Worm (Caenorhabditis elegans) whole organism, mixed stage, embryonic: ENCODE measurements around the gene ndc-80.

Experiments
- blmp-1 ChIP-seq: fragments of 150-350 bp; optimal IDR thresholded peaks from 2 replicates; lab custom pipeline; 2014; ENCODE audit warnings: missing biosample characterization, missing genetic modification characterization
- ceh-43 ChIP-seq: fragments of 200-800 bp; sonication (Bioruptor generic); optimal IDR thresholded peaks from 2 replicates; lab custom pipeline; 2018; ENCODE audit warnings: mild to moderate bottlenecking, missing genetic modification characterization, moderate library complexity, missing compliant biosample characterization
- ces-1 ChIP-seq: fragments of 150-350 bp; optimal IDR thresholded peaks from 2 replicates; lab custom pipeline; 2014; ENCODE audit warnings: missing biosample characterization, missing genetic modification reagents, missing genetic modification characterization
- elt-1 ChIP-seq: sonication (generic microtip); optimal IDR thresholded peaks from 2 replicates; lab custom pipeline; 2017; ENCODE audit warnings: missing genetic modification characterization, mild to moderate bottlenecking, missing compliant biosample characterization, antibody characterized with exemption, moderate library complexity, borderline replicate concordance; ENCODE audit not compliant: insufficient read depth
- elt-3 ChIP-seq: fragments of 150-350 bp; optimal IDR thresholded peaks from 2 replicates; lab custom pipeline; 2014; ENCODE audit warnings: missing biosample characterization, missing genetic modification characterization
- ham-2 ChIP-seq: fragments of 200-800 bp; sonication (Bioruptor generic); optimal IDR thresholded peaks from 2 replicates; lab custom pipeline; 2018; ENCODE audit warnings: mild to moderate bottlenecking, missing genetic modification characterization, missing compliant biosample characterization
- lsy-2 ChIP-seq: fragments of 150-350 bp; optimal IDR thresholded peaks from 2 replicates; lab custom pipeline; 2014; ENCODE audit warnings: missing biosample characterization, missing genetic modification characterization
- nhr-2 ChIP-seq: fragments of 150-350 bp; optimal IDR thresholded peaks from 2 replicates; lab custom pipeline; 2014; ENCODE audit warnings: missing biosample characterization, missing genetic modification characterization
- nhr-28 ChIP-seq: fragments of 150-350 bp; optimal IDR thresholded peaks from 2 replicates; lab custom pipeline; 2014; ENCODE audit warnings: missing biosample characterization, missing genetic modification characterization
- nhr-76 ChIP-seq: sonication (generic microtip); optimal IDR thresholded peaks from 2 replicates; lab custom pipeline; 2017; ENCODE audit warnings: missing biosample characterization, missing genetic modification characterization
- unc-39 ChIP-seq: fragments of 150-350 bp; optimal IDR thresholded peaks from 2 replicates; lab custom pipeline; 2014; ENCODE audit warnings: missing biosample characterization, missing genetic modification characterization
- unc-62 ChIP-seq: fragments of 150-350 bp; optimal IDR thresholded peaks from 2 replicates; lab custom pipeline; 2014; ENCODE audit warnings: missing biosample characterization, missing genetic modification reagents, missing genetic modification characterization
- zip-8 ChIP-seq: fragments of 150-350 bp; optimal IDR thresholded peaks from 2 replicates; lab custom pipeline; 2014; ENCODE audit warnings: missing biosample characterization, missing genetic modification characterization
- ztf-11 ChIP-seq: fragments of 150-350 bp; optimal IDR thresholded peaks from 2 replicates; lab custom pipeline; 2014; ENCODE audit warnings: missing biosample characterization, missing genetic modification characterization

- TF ChIP-seq elt-1 (tag; lab: Kevin White, UChicago) (no peak), nhr-28 (no peak), blmp-1 (tag; lab: Kevin White, UChicago) (no peak), ham-2 (GFP tag; lab: Kevin White, UChicago) (no peak), unc-62 (GFP tag; lab: Kevin White, UChicago) (no peak), zip-8 (tag; lab: Kevin White, UChicago) (no peak), ces-1 (GFP tag; lab: Kevin White, UChicago) (no peak), nhr-76 (no peak), lsy-2 (tag; lab: Kevin White, UChicago) (no peak), ztf-11 (tag; lab: Kevin White, UChicago) (no peak), unc-39 (tag; lab: Kevin White, UChicago) (no peak), nhr-2 (no peak), elt-3 (tag; lab: Kevin White, UChicago) (no peak), ceh-43 (GFP tag; lab: Kevin White, UChicago) (no peak)
Measured at ce11 chrIV:10095171-10095570, 9.2 kb downstream of the ndc-80 start, which contains the start of the genes C04G2.5 and msp-36.
